Fruit fly (Drosophila melanogaster) whole organism, prepupa: ENCODE results near the gene lds.
A peak's percentile ranks its signal among the peaks of the same experiment; 100 is the strongest.

Experiments
- Blimp-1 ChIP-seq: fragments of 200-800 bp; sonication (Bioruptor generic); optimal IDR thresholded peaks from 3 replicates; lab custom pipeline; 2017; ENCODE audit warnings: missing biosample characterization, missing genetic modification characterization, mild to moderate bottlenecking, moderate library complexity, missing genetic modification reagents
- CG10669 ChIP-seq: fragments of 200-800 bp; sonication (Bioruptor generic); optimal IDR thresholded peaks from 3 replicates; lab custom pipeline; 2018; ENCODE audit warnings: missing biosample characterization, mild to moderate bottlenecking, missing genetic modification characterization, moderate library complexity
- CG11294 ChIP-seq: fragments of 200-800 bp; sonication (Bioruptor generic); IDR thresholded peaks from 2 replicates; pipeline ENCODE4 v1.3.6; 2022; ENCODE audit warnings: missing biosample characterization, missing genetic modification characterization
- CG11902 ChIP-seq: fragments of 200-800 bp; sonication (Bioruptor generic); optimal IDR thresholded peaks from 3 replicates; lab custom pipeline; 2016; ENCODE audit warnings: missing biosample characterization, missing genetic modification characterization
- CG15336 ChIP-seq: fragments of 200-800 bp; sonication (Bioruptor generic); IDR thresholded peaks from 2 replicates; pipeline ENCODE4 v1.3.6; 2022; ENCODE audit warnings: missing biosample characterization, missing genetic modification characterization
- CG31627 ChIP-seq: fragments of 200-800 bp; sonication (Bioruptor generic); optimal IDR thresholded peaks from 3 replicates; lab custom pipeline; 2016; ENCODE audit warnings: missing biosample characterization, missing genetic modification characterization
- CG32006 ChIP-seq: fragments of 200-800 bp; sonication (Bioruptor generic); optimal IDR thresholded peaks from 3 replicates; lab custom pipeline; 2017; ENCODE audit warnings: missing biosample characterization, mild to moderate bottlenecking, missing genetic modification characterization
- CG34406 ChIP-seq: fragments of 200-800 bp; sonication (Bioruptor generic); optimal IDR thresholded peaks from 3 replicates; lab custom pipeline; 2016; ENCODE audit warnings: missing biosample characterization, missing genetic modification characterization
- CG3919 ChIP-seq: fragments of 200-800 bp; sonication (Bioruptor generic); optimal IDR thresholded peaks from 3 replicates; lab custom pipeline; 2016; ENCODE audit warnings: missing biosample characterization, missing genetic modification characterization
- CG6276 ChIP-seq: fragments of 200-800 bp; sonication (Bioruptor generic); optimal IDR thresholded peaks from 2 replicates; lab custom pipeline; 2017; ENCODE audit warnings: missing biosample characterization, mild to moderate bottlenecking, missing genetic modification characterization
- CG6808 ChIP-seq: fragments of 200-800 bp; sonication (Bioruptor generic); optimal IDR thresholded peaks from 3 replicates; lab custom pipeline; 2017; ENCODE audit warnings: missing biosample characterization, missing genetic modification characterization, mild to moderate bottlenecking, moderate library complexity, missing genetic modification reagents
- CG6854 ChIP-seq: fragments of 200-800 bp; sonication (Bioruptor generic); optimal IDR thresholded peaks from 2 replicates; lab custom pipeline; 2017; ENCODE audit warnings: missing biosample characterization, mild to moderate bottlenecking, missing genetic modification characterization
- CG7368 ChIP-seq: fragments of 200-800 bp; sonication (Bioruptor generic); optimal IDR thresholded peaks from 3 replicates; lab custom pipeline; 2016; ENCODE audit warnings: missing biosample characterization, missing genetic modification characterization
- CG8119 ChIP-seq: fragments of 200-800 bp; sonication (Bioruptor generic); IDR thresholded peaks from 3 replicates; pipeline ENCODE4 v1.3.6; 2022; ENCODE audit warnings: missing biosample characterization, missing genetic modification characterization
- CG8319 ChIP-seq: fragments of 200-800 bp; sonication (Bioruptor generic); optimal IDR thresholded peaks from 3 replicates; lab custom pipeline; 2016; ENCODE audit warnings: missing biosample characterization, missing genetic modification characterization
- CG8632 ChIP-seq: fragments of 200-800 bp; sonication (Bioruptor generic); optimal IDR thresholded peaks from 3 replicates; lab custom pipeline; 2016; ENCODE audit warnings: missing biosample characterization, missing genetic modification characterization
- Eip75B ChIP-seq: fragments of 200-800 bp; sonication (Bioruptor generic); optimal IDR thresholded peaks from 3 replicates; lab custom pipeline; 2016; ENCODE audit warnings: missing biosample characterization, missing genetic modification characterization
- Eip78C ChIP-seq: fragments of 200-800 bp; sonication (Bioruptor generic); peaks from one replicate; lab custom pipeline; 2016; ENCODE audit warnings: missing biosample characterization, missing genetic modification characterization
- Eip93F ChIP-seq: fragments of 200-800 bp; sonication (Bioruptor generic); optimal IDR thresholded peaks from 2 replicates; lab custom pipeline; 2016; ENCODE audit warnings: missing biosample characterization, mild to moderate bottlenecking, missing genetic modification characterization
- Ets21C ChIP-seq: fragments of 200-800 bp; sonication (Bioruptor generic); optimal IDR thresholded peaks from 3 replicates; lab custom pipeline; 2016; ENCODE audit warnings: missing biosample characterization, missing genetic modification characterization
- Ets96B ChIP-seq: fragments of 200-800 bp; optimal IDR thresholded peaks from 2 replicates; lab custom pipeline; 2019; ENCODE audit warnings: missing biosample characterization, mild to moderate bottlenecking, missing genetic modification characterization, moderate library complexity
- Gug ChIP-seq: fragments of 200-800 bp; sonication (Bioruptor generic); IDR thresholded peaks from 2 replicates; pipeline ENCODE4 v1.3.6; 2022; ENCODE audit warnings: missing biosample characterization, missing genetic modification characterization
- Hr38 ChIP-seq: sonication (Bioruptor generic); optimal IDR thresholded peaks from 2 replicates; lab custom pipeline; 2016; ENCODE audit warnings: missing biosample characterization, missing genetic modification characterization
- Hr39 ChIP-seq: fragments of 200-800 bp; sonication (Bioruptor generic); optimal IDR thresholded peaks from 2 replicates; lab custom pipeline; 2016; ENCODE audit warnings: missing biosample characterization, missing genetic modification characterization
- Hr4 ChIP-seq: fragments of 200-800 bp; sonication (Bioruptor generic); optimal IDR thresholded peaks from 3 replicates; lab custom pipeline; 2016; ENCODE audit warnings: missing biosample characterization, missing genetic modification characterization
- Lpt ChIP-seq: fragments of 200-800 bp; sonication (Bioruptor generic); optimal IDR thresholded peaks from 3 replicates; lab custom pipeline; 2016; ENCODE audit warnings: missing biosample characterization, missing genetic modification characterization
- Met ChIP-seq: fragments of 200-800 bp; sonication (Bioruptor generic); optimal IDR thresholded peaks from 3 replicates; lab custom pipeline; 2016; ENCODE audit warnings: missing biosample characterization, missing genetic modification characterization
- OdsH ChIP-seq: fragments of 200-800 bp; sonication (Bioruptor generic); optimal IDR thresholded peaks from 3 replicates; lab custom pipeline; 2016; ENCODE audit warnings: missing biosample characterization, missing genetic modification characterization
- Smox ChIP-seq: fragments of 200-800 bp; sonication (Bioruptor generic); optimal IDR thresholded peaks from 3 replicates; lab custom pipeline; 2016; ENCODE audit warnings: missing biosample characterization, missing genetic modification characterization
- Sox102F ChIP-seq: fragments of 200-800 bp; sonication (Bioruptor generic); optimal IDR thresholded peaks from 2 replicates; lab custom pipeline; 2016; ENCODE audit warnings: missing biosample characterization, mild to moderate bottlenecking, missing genetic modification characterization
- Sox14 ChIP-seq: fragments of 200-800 bp; sonication (Bioruptor generic); optimal IDR thresholded peaks from 3 replicates; lab custom pipeline; 2016; ENCODE audit warnings: missing biosample characterization, missing genetic modification characterization
- Sox15 ChIP-seq: fragments of 200-800 bp; sonication (Bioruptor generic); optimal IDR thresholded peaks from 3 replicates; lab custom pipeline; 2016; ENCODE audit warnings: missing biosample characterization, missing genetic modification characterization
- achi ChIP-seq: fragments of 200-800 bp; sonication (Bioruptor generic); optimal IDR thresholded peaks from 3 replicates; lab custom pipeline; 2016; ENCODE audit warnings: missing biosample characterization, missing genetic modification characterization
- cyc ChIP-seq: fragments of 200-800 bp; sonication (Bioruptor generic); optimal IDR thresholded peaks from 3 replicates; lab custom pipeline; 2016; ENCODE audit warnings: missing biosample characterization, missing genetic modification characterization
- dsx ChIP-seq: fragments of 200-800 bp; optimal IDR thresholded peaks from 3 replicates; lab custom pipeline; 2019; ENCODE audit warnings: missing biosample characterization, mild to moderate bottlenecking, missing genetic modification characterization, moderate library complexity; ENCODE audit not compliant: poor library complexity, severe bottlenecking
- eg ChIP-seq: fragments of 200-800 bp; sonication (Bioruptor generic); IDR thresholded peaks from 3 replicates; pipeline ENCODE4 v1.3.6; 2022; ENCODE audit warnings: missing biosample characterization, missing genetic modification characterization
- esn ChIP-seq: fragments of 200-800 bp; sonication (Bioruptor generic); optimal IDR thresholded peaks from 2 replicates; lab custom pipeline; 2016; ENCODE audit warnings: missing biosample characterization, mild to moderate bottlenecking, missing genetic modification characterization, moderate library complexity
- fd59A ChIP-seq: fragments of 200-800 bp; sonication (Bioruptor generic); optimal IDR thresholded peaks from 2 replicates; lab custom pipeline; 2017; ENCODE audit warnings: missing biosample characterization, mild to moderate bottlenecking, missing genetic modification characterization, missing genetic modification reagents
- fd85E ChIP-seq: fragments of 200-800 bp; sonication (Bioruptor generic); optimal IDR thresholded peaks from 3 replicates; lab custom pipeline; 2016; ENCODE audit warnings: missing biosample characterization, missing genetic modification characterization
- fkh ChIP-seq: fragments of 200-800 bp; sonication (Bioruptor generic); optimal IDR thresholded peaks from 3 replicates; lab custom pipeline; 2017; ENCODE audit warnings: missing biosample characterization, mild to moderate bottlenecking, missing genetic modification characterization, moderate library complexity
- lz ChIP-seq: fragments of 200-800 bp; sonication (Bioruptor generic); optimal IDR thresholded peaks from 3 replicates; lab custom pipeline; 2016; ENCODE audit warnings: missing biosample characterization, missing genetic modification characterization
- net ChIP-seq: fragments of 200-800 bp; sonication (Bioruptor generic); optimal IDR thresholded peaks from 3 replicates; lab custom pipeline; 2016; ENCODE audit warnings: missing biosample characterization, missing genetic modification characterization
- pdm3 ChIP-seq: fragments of 200-800 bp; sonication (Bioruptor generic); optimal IDR thresholded peaks from 3 replicates; lab custom pipeline; 2016; ENCODE audit warnings: missing biosample characterization, missing genetic modification characterization
- salr ChIP-seq, 2 experiments: fragments of 200-800 bp; sonication (Bioruptor generic); optimal IDR thresholded peaks; 3 replicates each; lab custom pipeline; 2016 to 2018; ENCODE audit warnings: missing biosample characterization in 2 of 2, missing genetic modification characterization in 2 of 2, mild to moderate bottlenecking in 1 of 2
- spab ChIP-seq: fragments of 200-800 bp; sonication (Bioruptor generic); optimal IDR thresholded peaks from 2 replicates; lab custom pipeline; 2017; ENCODE audit warnings: missing biosample characterization, mild to moderate bottlenecking, missing genetic modification characterization, missing genetic modification reagents
- svp ChIP-seq: fragments of 200-800 bp; sonication (Bioruptor generic); peaks from one replicate; lab custom pipeline; 2016; ENCODE audit warnings: missing biosample characterization, missing genetic modification characterization
- topi ChIP-seq: fragments of 200-800 bp; sonication (Bioruptor generic); optimal IDR thresholded peaks from 3 replicates; lab custom pipeline; 2016; ENCODE audit warnings: missing biosample characterization, missing genetic modification characterization
- vri ChIP-seq: fragments of 200-800 bp; sonication (Bioruptor generic); optimal IDR thresholded peaks from 3 replicates; lab custom pipeline; 2016; ENCODE audit warnings: missing biosample characterization, mild to moderate bottlenecking, missing genetic modification characterization

lds gene

dm6 chr3R:7961348-7961747, 41.1 kb downstream of the lds start:
- no peak for TF ChIP-seq CG10669 (GFP tag; lab: Kevin White, UChicago)
- no peak for TF ChIP-seq svp (GFP tag; lab: Kevin White, UChicago)
- TF ChIP-seq topi (GFP tag; lab: Kevin White, UChicago): no peak
- peak; percentile 84 for TF ChIP-seq dsx (GFP tag; lab: Kevin White, UChicago)

dm6 chr3R:7962778-7963494, 42.7 kb downstream of the lds start:
- TF ChIP-seq Smox (peak; percentile 52), CG6276 (peak; percentile 83), topi (GFP tag; lab: Kevin White, UChicago) (peak; percentile 57), CG3919 (peak; percentile 61), Hr39 (GFP tag; lab: Kevin White, UChicago) (peak; percentile 51), OdsH (GFP tag; lab: Kevin White, UChicago) (peak; percentile 81), CG11902 (peak; percentile 38), Sox14 (peak; percentile 47), cyc (GFP tag; lab: Kevin White, UChicago) (peak; percentile 49), Eip78C (GFP tag; lab: Kevin White, UChicago) (peak; percentile 91), net (GFP tag; lab: Kevin White, UChicago) (peak; percentile 72), fkh (GFP tag; lab: Kevin White, UChicago) (no peak), CG11294 (0 out of 2 replicates have a peak, but pooled peaks have one; percentile 7), achi (GFP tag; lab: Kevin White, UChicago) (peak; percentile 78), vri (GFP tag; lab: Kevin White, UChicago) (no peak), CG31627 (GFP tag; lab: Kevin White, UChicago) (peak; percentile 66), salr (GFP tag; optimal IDR thresholded peaks at IDR 0.05; lab: Kevin White, UChicago) (peak in 1 of 2 experiments; percentile 90), CG8119 (GFP tag; lab: Robert Waterston, UW) (peak; percentile 48; the same call in 2 of the 3 replicates), Eip93F (GFP tag; lab: Kevin White, UChicago) (no peak), dsx (GFP tag; lab: Kevin White, UChicago) (peak; percentile 81), CG6808 (GFP tag; lab: Kevin White, UChicago) (peak; percentile 79), CG15336 (peak; percentile 44; the same call in 1 of the 2 replicates), Gug (GFP tag; lab: Robert Waterston, UW) (no peak), Ets96B (peak; percentile 71), fd59A (GFP tag; lab: Kevin White, UChicago) (peak; percentile 72), spab (GFP tag; lab: Kevin White, UChicago) (peak; percentile 81), CG6854 (GFP tag; lab: Kevin White, UChicago) (no peak), Lpt (GFP tag; lab: Kevin White, UChicago) (peak; percentile 41), Hr4 (GFP tag; lab: Kevin White, UChicago) (peak; percentile 64), CG34406 (GFP tag; lab: Kevin White, UChicago) (peak; percentile 66), CG32006 (GFP tag; lab: Kevin White, UChicago) (peak; percentile 92), Eip75B (GFP tag; lab: Kevin White, UChicago) (peak; percentile 55), CG7368 (peak; percentile 30), CG8632 (GFP tag; lab: Kevin White, UChicago) (peak; percentile 46), Met (peak; percentile 61), Blimp-1 (GFP tag; lab: Kevin White, UChicago) (peak; percentile 54), eg (GFP tag; lab: Robert Waterston, UW) (peak; percentile 56), lz (GFP tag; lab: Kevin White, UChicago) (peak; percentile 54), Hr38 (GFP tag; lab: Kevin White, UChicago) (no peak), Ets21C (GFP tag; lab: Kevin White, UChicago) (peak; percentile 56), esn (GFP tag; lab: Kevin White, UChicago) (peak; percentile 77), CG10669 (GFP tag; lab: Kevin White, UChicago) (peak; percentile 46), Sox102F (GFP tag; lab: Kevin White, UChicago) (peak; percentile 28), Sox15 (GFP tag; lab: Kevin White, UChicago) (peak; percentile 67), fd85E (peak; percentile 16), svp (GFP tag; lab: Kevin White, UChicago) (peak; percentile 79), CG8319 (GFP tag; lab: Kevin White, UChicago) (peak; percentile 29), pdm3 (GFP tag; lab: Kevin White, UChicago) (peak; percentile 65)
